Worm (Caenorhabditis elegans): Measurements from ENCODE around the gene T12A7.9.

DNA sequence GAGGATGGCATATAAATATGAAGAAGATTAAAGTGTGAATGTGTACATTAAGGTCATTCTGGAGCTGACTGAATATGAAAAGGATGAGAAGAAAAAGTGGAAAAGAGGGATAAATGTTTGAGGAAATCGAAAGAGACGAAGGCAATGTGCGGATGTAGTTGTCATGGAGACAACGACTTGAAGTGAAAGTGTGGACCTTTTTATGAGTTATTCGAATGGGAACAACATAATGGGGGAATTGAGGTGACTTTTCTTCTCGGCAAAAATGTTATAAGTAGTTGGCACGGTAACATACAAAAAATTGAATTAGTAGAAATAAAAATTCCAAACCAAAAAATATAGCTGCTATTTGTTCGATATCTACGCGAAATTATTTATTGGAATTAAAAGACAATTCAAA is 45.3 kb upstream of the T12A7.9 start, which contains the start of gene dyf-18:
- TF ChIP-seq skn-1 (tag; optimal IDR thresholded peaks at IDR 0.05) = no peak
- no peak for TF ChIP-seq eor-1 (tag; optimal IDR thresholded peaks at IDR 0.05)
- no peak for TF ChIP-seq mdl-1 (tag; optimal IDR thresholded peaks at IDR 0.05)
- no peak for TF ChIP-seq zag-1 (tag; optimal IDR thresholded peaks at IDR 0.05)
- TF ChIP-seq egl-27 (tag; optimal IDR thresholded peaks at IDR 0.05) = no peak
- no peak for TF ChIP-seq mml-1 (tag; optimal IDR thresholded peaks at IDR 0.05)
- TF ChIP-seq nhr-25 (tag; optimal IDR thresholded peaks at IDR 0.05) = no peak
